Worm (Caenorhabditis elegans): ENCODE results near the gene ZK112.4.

ce11 chrIII:7778530-7778929, 48.7 kb upstream of the ZK112.4 start:
- no peak for TF ChIP-seq tab-1 (GFP tag; IDR thresholded peaks at IDR 0.05)
- TF ChIP-seq cog-1 (tag; optimal IDR thresholded peaks at IDR 0.05): no peak

Measured in whole organism, midembryonic.